Fruit fly (Drosophila melanogaster) whole organism, embryonic: ENCODE measurements around the gene CG11550.

Experiments
- CG11398 ChIP-seq: fragments of 200-800 bp; sonication (Bioruptor generic); optimal IDR thresholded peaks from 2 replicates; lab custom pipeline; 2016; ENCODE audit warnings: missing biosample characterization, missing genetic modification characterization
- CG12236 ChIP-seq: fragments of 200-800 bp; sonication (Bioruptor generic); optimal IDR thresholded peaks from 2 replicates; lab custom pipeline; 2016; ENCODE audit warnings: missing biosample characterization, missing genetic modification characterization
- CG12391 ChIP-seq: fragments of 200-800 bp; sonication (Bioruptor generic); optimal IDR thresholded peaks from 3 replicates; lab custom pipeline; 2018; ENCODE audit warnings: missing biosample characterization, mild to moderate bottlenecking, missing genetic modification characterization, moderate library complexity
- CG14667 ChIP-seq: fragments of 200-800 bp; sonication (Bioruptor generic); IDR thresholded peaks from 2 replicates; pipeline ENCODE4 v1.3.6; 2022; ENCODE audit warnings: missing biosample characterization, missing genetic modification characterization
- CG15479 ChIP-seq: fragments of 200-800 bp; sonication (Bioruptor generic); optimal IDR thresholded peaks from 3 replicates; lab custom pipeline; 2019; ENCODE audit warnings: missing biosample characterization, mild to moderate bottlenecking, missing genetic modification characterization, moderate library complexity
- CG15696 ChIP-seq: fragments of 200-800 bp; sonication (Bioruptor generic); optimal IDR thresholded peaks from 2 replicates; lab custom pipeline; 2019; ENCODE audit warnings: missing biosample characterization, mild to moderate bottlenecking, missing genetic modification characterization, moderate library complexity
- CG1602 ChIP-seq: fragments of 200-800 bp; sonication (Bioruptor generic); optimal IDR thresholded peaks from 3 replicates; lab custom pipeline; 2016; ENCODE audit warnings: missing biosample characterization, missing genetic modification characterization
- CG18764 ChIP-seq: fragments of 200-800 bp; sonication (Bioruptor generic); optimal IDR thresholded peaks from 3 replicates; lab custom pipeline; 2016; ENCODE audit warnings: missing biosample characterization, missing genetic modification characterization
- CG2712 ChIP-seq: fragments of 200-800 bp; optimal IDR thresholded peaks from 3 replicates; lab custom pipeline; 2019; ENCODE audit warnings: missing biosample characterization, mild to moderate bottlenecking, missing genetic modification characterization, moderate library complexity
- CG30403 ChIP-seq: fragments of 200-800 bp; sonication (Bioruptor generic); optimal IDR thresholded peaks from 3 replicates; lab custom pipeline; 2016; ENCODE audit warnings: missing biosample characterization, missing genetic modification characterization
- CG34376 ChIP-seq: fragments of 200-800 bp; sonication (Bioruptor generic); optimal IDR thresholded peaks from 2 replicates; lab custom pipeline; 2018; ENCODE audit warnings: missing biosample characterization, mild to moderate bottlenecking, missing genetic modification characterization
- CG3838 ChIP-seq: fragments of 200-800 bp; sonication (Bioruptor generic); optimal IDR thresholded peaks from 3 replicates; lab custom pipeline; 2016; ENCODE audit warnings: missing biosample characterization, missing genetic modification characterization
- CG42726 ChIP-seq: fragments of 200-800 bp; sonication (Bioruptor generic); IDR thresholded peaks from 2 replicates; pipeline ENCODE4 v1.3.6; 2022; ENCODE audit warnings: missing biosample characterization, missing genetic modification characterization; ENCODE audit not compliant: partially characterized antibody
- CG7786 ChIP-seq: fragments of 200-800 bp; sonication (Bioruptor generic); optimal IDR thresholded peaks from 2 replicates; lab custom pipeline; 2016; ENCODE audit warnings: missing biosample characterization, missing genetic modification characterization
- CG8388 ChIP-seq: fragments of 200-800 bp; sonication (Bioruptor generic); optimal IDR thresholded peaks from 2 replicates; lab custom pipeline; 2019; ENCODE audit warnings: missing biosample characterization, mild to moderate bottlenecking, missing genetic modification characterization, moderate library complexity
- Deaf1 ChIP-seq: fragments of 200-800 bp; optimal IDR thresholded peaks from 3 replicates; lab custom pipeline; 2019; ENCODE audit warnings: missing biosample characterization, mild to moderate bottlenecking, missing genetic modification characterization, moderate library complexity
- Drgx ChIP-seq: fragments of 200-800 bp; sonication (Bioruptor generic); IDR thresholded peaks from 2 replicates; pipeline ENCODE4 v1.3.6; 2022; ENCODE audit warnings: missing biosample characterization, missing genetic modification characterization
- E2f2 ChIP-seq: fragments of 200-800 bp; sonication (Bioruptor generic); IDR thresholded peaks from 2 replicates; pipeline ENCODE4 v1.3.6; 2022; ENCODE audit warnings: missing biosample characterization, missing genetic modification characterization
- H15 ChIP-seq: fragments of 200-800 bp; sonication (Bioruptor generic); IDR thresholded peaks from 3 replicates; pipeline ENCODE4 v1.3.6; 2022; ENCODE audit warnings: missing biosample characterization, missing genetic modification characterization
- HLH54F ChIP-seq: fragments of 200-800 bp; sonication (Bioruptor generic); optimal IDR thresholded peaks from 3 replicates; lab custom pipeline; 2016; ENCODE audit warnings: missing biosample characterization, missing genetic modification characterization
- Kr ChIP-seq: fragments of 200-800 bp; sonication (Bioruptor generic); optimal IDR thresholded peaks from 2 replicates; lab custom pipeline; 2017; ENCODE audit warnings: missing biosample characterization, mild to moderate bottlenecking, missing genetic modification characterization
- MESR4 ChIP-seq: fragments of 200-800 bp; sonication (Bioruptor generic); optimal IDR thresholded peaks from 2 replicates; lab custom pipeline; 2018; ENCODE audit warnings: missing biosample characterization, mild to moderate bottlenecking, missing genetic modification characterization, moderate library complexity
- NC2α ChIP-seq: fragments of 200-800 bp; sonication (Bioruptor generic); optimal IDR thresholded peaks from 2 replicates; lab custom pipeline; 2016; ENCODE audit warnings: missing biosample characterization, missing genetic modification characterization
- Nf-YB ChIP-seq: fragments of 200-800 bp; sonication (Bioruptor generic); optimal IDR thresholded peaks from 3 replicates; lab custom pipeline; 2019; ENCODE audit warnings: missing biosample characterization, mild to moderate bottlenecking, missing genetic modification characterization, moderate library complexity
- Oli ChIP-seq: fragments of 200-800 bp; sonication (Bioruptor generic); optimal IDR thresholded peaks from 2 replicates; lab custom pipeline; 2018; ENCODE audit warnings: missing biosample characterization, mild to moderate bottlenecking, missing genetic modification characterization, moderate library complexity
- Opbp ChIP-seq: fragments of 200-800 bp; sonication (Bioruptor generic); IDR thresholded peaks from 3 replicates; pipeline ENCODE4 v1.3.6; 2022; ENCODE audit warnings: missing biosample characterization, missing genetic modification characterization; ENCODE audit not compliant: partially characterized antibody
- PHDP ChIP-seq: fragments of 200-800 bp; sonication (Bioruptor generic); optimal IDR thresholded peaks from 3 replicates; lab custom pipeline; 2018; ENCODE audit warnings: missing biosample characterization, mild to moderate bottlenecking, missing genetic modification characterization, moderate library complexity
- Ptx1 ChIP-seq: fragments of 200-800 bp; sonication (Bioruptor generic); IDR thresholded peaks from 2 replicates; pipeline ENCODE4 v1.3.6; 2022; ENCODE audit warnings: missing biosample characterization, missing genetic modification characterization
- Ravus ChIP-seq: fragments of 200-800 bp; sonication (Bioruptor generic); IDR thresholded peaks from 2 replicates; pipeline ENCODE4 v1.3.6; 2022; ENCODE audit warnings: missing biosample characterization, missing genetic modification characterization
- Scr ChIP-seq: fragments of 200-800 bp; sonication (Bioruptor generic); IDR thresholded peaks from 2 replicates; pipeline ENCODE4 v1.3.6; 2022; ENCODE audit warnings: missing biosample characterization, missing genetic modification characterization; ENCODE audit not compliant: partially characterized antibody
- bbx ChIP-seq: fragments of 200-800 bp; sonication (Bioruptor generic); IDR thresholded peaks from 2 replicates; pipeline ENCODE4 v1.3.6; 2022; ENCODE audit warnings: missing biosample characterization, missing genetic modification characterization; ENCODE audit not compliant: partially characterized antibody
- cwo ChIP-seq: fragments of 200-800 bp; sonication (Bioruptor generic); optimal IDR thresholded peaks from 3 replicates; lab custom pipeline; 2017; ENCODE audit warnings: missing biosample characterization, missing genetic modification characterization, mild to moderate bottlenecking, moderate library complexity, missing genetic modification reagents
- da ChIP-seq: fragments of 200-800 bp; sonication (Bioruptor generic); optimal IDR thresholded peaks from 2 replicates; lab custom pipeline; 2016; ENCODE audit warnings: missing biosample characterization, missing genetic modification characterization
- dimm ChIP-seq: fragments of 200-800 bp; sonication (Bioruptor generic); IDR thresholded peaks from 2 replicates; pipeline ENCODE4 v1.3.6; 2022; ENCODE audit warnings: missing biosample characterization, missing genetic modification characterization
- ems ChIP-seq: fragments of 200-800 bp; sonication (Bioruptor generic); optimal IDR thresholded peaks from 3 replicates; lab custom pipeline; 2016; ENCODE audit warnings: missing biosample characterization, missing genetic modification characterization
- gce ChIP-seq: fragments of 200-800 bp; sonication (Bioruptor generic); IDR thresholded peaks from 3 replicates; pipeline ENCODE4 v1.3.6; 2022; ENCODE audit warnings: missing biosample characterization, missing genetic modification characterization
- gro ChIP-seq: fragments of 200-800 bp; sonication (Bioruptor generic); optimal IDR thresholded peaks from 2 replicates; lab custom pipeline; 2016; ENCODE audit warnings: missing biosample characterization, missing genetic modification characterization
- gsb-n ChIP-seq: fragments of 200-800 bp; sonication (Bioruptor generic); optimal IDR thresholded peaks from 3 replicates; lab custom pipeline; 2018; ENCODE audit warnings: missing biosample characterization, mild to moderate bottlenecking, missing genetic modification characterization
- ham ChIP-seq: fragments of 200-800 bp; sonication (Bioruptor generic); IDR thresholded peaks from 2 replicates; pipeline ENCODE4 v1.3.6; 2022; ENCODE audit warnings: missing biosample characterization, missing genetic modification characterization
- klu ChIP-seq: fragments of 200-800 bp; sonication (Bioruptor generic); IDR thresholded peaks from 2 replicates; pipeline ENCODE4 v1.3.6; 2022; ENCODE audit warnings: missing biosample characterization, missing genetic modification characterization
- lab ChIP-seq: fragments of 200-800 bp; sonication (Bioruptor generic); optimal IDR thresholded peaks from 3 replicates; lab custom pipeline; 2017; ENCODE audit warnings: missing biosample characterization, missing genetic modification characterization, mild to moderate bottlenecking, moderate library complexity, missing genetic modification reagents
- nerfin-2 ChIP-seq: fragments of 200-800 bp; sonication (Bioruptor generic); IDR thresholded peaks from 2 replicates; pipeline ENCODE4 v1.3.6; 2022; ENCODE audit warnings: missing biosample characterization, missing genetic modification characterization; ENCODE audit not compliant: partially characterized antibody
- peb ChIP-seq: fragments of 200-800 bp; sonication (Bioruptor generic); IDR thresholded peaks from 2 replicates; pipeline ENCODE4 v1.3.6; 2022; ENCODE audit warnings: missing biosample characterization, missing genetic modification characterization
- pzg ChIP-seq: fragments of 200-800 bp; sonication (Bioruptor generic); optimal IDR thresholded peaks from 3 replicates; lab custom pipeline; 2018; ENCODE audit warnings: missing biosample characterization, mild to moderate bottlenecking, missing genetic modification characterization, moderate library complexity
- salm ChIP-seq: fragments of 200-800 bp; sonication (Bioruptor generic); optimal IDR thresholded peaks from 2 replicates; lab custom pipeline; 2018; ENCODE audit warnings: missing biosample characterization, mild to moderate bottlenecking, missing genetic modification characterization
- scrt ChIP-seq: fragments of 200-800 bp; sonication (Bioruptor generic); optimal IDR thresholded peaks from 2 replicates; lab custom pipeline; 2018; ENCODE audit warnings: missing biosample characterization, mild to moderate bottlenecking, missing genetic modification characterization, moderate library complexity
- sob ChIP-seq: fragments of 200-800 bp; sonication (Bioruptor generic); IDR thresholded peaks from 2 replicates; pipeline ENCODE4 v1.3.6; 2022; ENCODE audit warnings: missing biosample characterization, missing genetic modification characterization
- sr ChIP-seq: fragments of 200-800 bp; sonication (Bioruptor generic); IDR thresholded peaks from 3 replicates; pipeline ENCODE4 v1.3.6; 2022; ENCODE audit warnings: missing biosample characterization, missing genetic modification characterization
- stwl ChIP-seq: fragments of 200-800 bp; sonication (Bioruptor generic); optimal IDR thresholded peaks from 3 replicates; lab custom pipeline; 2018; ENCODE audit warnings: missing biosample characterization, mild to moderate bottlenecking, missing genetic modification characterization, moderate library complexity
- tx ChIP-seq: fragments of 200-800 bp; sonication (Bioruptor generic); optimal IDR thresholded peaks from 2 replicates; lab custom pipeline; 2016; ENCODE audit warnings: missing biosample characterization, missing genetic modification characterization
- wor ChIP-seq: fragments of 200-800 bp; sonication (Bioruptor generic); IDR thresholded peaks from 2 replicates; pipeline ENCODE4 v1.3.6; 2022; ENCODE audit warnings: missing biosample characterization, missing genetic modification characterization
- yki ChIP-seq: fragments of >200 bp; optimal IDR thresholded peaks from 3 replicates; lab custom pipeline; 2018
- zfh2 ChIP-seq: fragments of 200-800 bp; sonication (Bioruptor generic); optimal IDR thresholded peaks from 2 replicates; lab custom pipeline; 2016; ENCODE audit warnings: missing biosample characterization, missing genetic modification characterization

Gene CG11550

dm6 chr3R:31689727-31690126 is 10.0 kb upstream of the CG11550 start (continued):
- peak; percentile 7 for TF ChIP-seq stwl
- TF ChIP-seq dimm = no peak
- peak; percentile 17 for TF ChIP-seq CG8388 (GFP tag; lab: Kevin White, UChicago)
- no peak for TF ChIP-seq cwo (GFP tag; lab: Kevin White, UChicago)
- no peak for TF ChIP-seq sob
- TF ChIP-seq gro = no peak
- no peak for TF ChIP-seq CG3838 (GFP tag; lab: Kevin White, UChicago)
- TF ChIP-seq Oli (tag; lab: Kevin White, UChicago) = no peak
- no peak for TF ChIP-seq HLH54F (GFP tag; lab: Kevin White, UChicago)
- TF ChIP-seq lab = no peak
- no peak for TF ChIP-seq Scr
- TF ChIP-seq CG12236 (GFP tag; lab: Kevin White, UChicago) = no peak
- no peak for TF ChIP-seq ham (GFP tag; lab: Robert Waterston, UW)
- no peak for TF ChIP-seq klu (GFP tag; lab: Robert Waterston, UW)
- peak; percentile 14 for TF ChIP-seq scrt (GFP tag; lab: Kevin White, UChicago)
- TF ChIP-seq CG34376 = no peak
- no peak for TF ChIP-seq Deaf1 (tag; lab: Kevin White, UChicago)
- TF ChIP-seq ems = no peak
- TF ChIP-seq CG30403 = peak; percentile 39
- no peak for TF ChIP-seq gsb-n (tag; lab: Kevin White, UChicago)
- TF ChIP-seq MESR4 (GFP tag; lab: Kevin White, UChicago) = no peak
- peak; percentile 14 for TF ChIP-seq CG12391 (tag; lab: Kevin White, UChicago)
- no peak for TF ChIP-seq CG18764 (GFP tag; lab: Kevin White, UChicago)
- no peak for TF ChIP-seq CG42726
- no peak for TF ChIP-seq gce
- no peak for TF ChIP-seq wor (GFP tag; lab: Robert Waterston, UW)
- TF ChIP-seq CG2712 (tag; lab: Kevin White, UChicago) = peak; percentile 59
- no peak for TF ChIP-seq Drgx
- no peak for TF ChIP-seq peb (GFP tag; lab: Robert Waterston, UW)
- TF ChIP-seq pzg (GFP tag; lab: Kevin White, UChicago) = no peak
- TF ChIP-seq H15 (GFP tag; lab: Robert Waterston, UW) = no peak
- TF ChIP-seq yki (lab: Kevin White, UChicago) = no peak
- no peak for TF ChIP-seq E2f2 (GFP tag; lab: Robert Waterston, UW)
- TF ChIP-seq nerfin-2 (GFP tag; lab: Robert Waterston, UW) = no peak
- no peak for TF ChIP-seq sr (GFP tag; lab: Robert Waterston, UW)
- peak; percentile 19 for TF ChIP-seq CG15696 (tag; lab: Kevin White, UChicago)
- TF ChIP-seq salm (tag; lab: Kevin White, UChicago) = no peak
- TF ChIP-seq CG14667 (GFP tag; lab: Robert Waterston, UW) = no peak
- no peak for TF ChIP-seq PHDP (tag; lab: Kevin White, UChicago)
- no peak for TF ChIP-seq NC2α (GFP tag; lab: Kevin White, UChicago)
- TF ChIP-seq CG11398 = no peak
- no peak for TF ChIP-seq tx (GFP tag; lab: Kevin White, UChicago)
- TF ChIP-seq CG1602 (GFP tag; lab: Kevin White, UChicago) = peak; percentile 21
- no peak for TF ChIP-seq CG7786
- no peak for TF ChIP-seq da (GFP tag; lab: Kevin White, UChicago)
- TF ChIP-seq Nf-YB = no peak
- no peak for TF ChIP-seq Ravus (GFP tag; lab: Robert Waterston, UW)
- TF ChIP-seq Opbp (GFP tag; lab: Robert Waterston, UW) = no peak
- TF ChIP-seq Kr = no peak
- TF ChIP-seq Ptx1 = no peak
- TF ChIP-seq CG15479 (GFP tag; lab: Kevin White, UChicago) = no peak
- no peak for TF ChIP-seq bbx (GFP tag; lab: Robert Waterston, UW)
- no peak for TF ChIP-seq zfh2
